Worm (Caenorhabditis elegans) whole organism, L3 larva: ENCODE data around the gene eat-3.
A peak's percentile ranks its signal among the peaks of the same experiment; 100 is the strongest.

Source experiments
- ama-1 ChIP-seq: fragments of 150-350 bp; optimal IDR thresholded peaks from 2 replicates; lab custom pipeline; 2018
- egl-27 ChIP-seq: sonication (generic microtip); optimal IDR thresholded peaks from 4 replicates; lab custom pipeline; 2017; ENCODE audit warnings: missing biosample characterization, missing genetic modification reagents, missing genetic modification characterization
- elt-2 ChIP-seq: sonication (generic microtip); optimal IDR thresholded peaks from 2 replicates; lab custom pipeline; 2016; ENCODE audit warnings: missing genetic modification reagents, mild to moderate bottlenecking, missing genetic modification characterization, missing compliant biosample characterization
- fkh-10 ChIP-seq: sonication (generic microtip); optimal IDR thresholded peaks from 2 replicates; lab custom pipeline; 2017; ENCODE audit warnings: missing biosample characterization, missing genetic modification reagents, missing genetic modification characterization
- mdl-1 ChIP-seq: fragments of 150-350 bp; optimal IDR thresholded peaks from 2 replicates; lab custom pipeline; 2014; ENCODE audit warnings: missing biosample characterization, missing genetic modification characterization
- nhr-237 ChIP-seq: fragments of 150-350 bp; optimal IDR thresholded peaks from 2 replicates; lab custom pipeline; 2014; ENCODE audit warnings: missing biosample characterization, missing genetic modification characterization

ce11 chrII:9311702-9312101 is 13.0 kb upstream of the eat-3 start:
- TF ChIP-seq egl-27: no peak
- no peak for TF ChIP-seq ama-1 (lab: Kevin White, UChicago)
- no peak for TF ChIP-seq nhr-237 (tag; lab: Kevin White, UChicago)
- no peak for TF ChIP-seq elt-2
- no peak for TF ChIP-seq mdl-1
- peak; percentile 96 for TF ChIP-seq fkh-10 (GFP tag; lab: Kevin White, UChicago)
